Worm (Caenorhabditis elegans) whole organism, early embryonic: ENCODE results near the gene evl-14.

ENCODE experiments used
- B0310.2 ChIP-seq: sonication (generic microtip); optimal IDR thresholded peaks from 2 replicates; lab custom pipeline; 2016; ENCODE audit warnings: mild to moderate bottlenecking, missing genetic modification characterization, missing compliant biosample characterization
- ets-7 ChIP-seq: sonication (generic microtip); optimal IDR thresholded peaks from 2 replicates; lab custom pipeline; 2016; ENCODE audit warnings: missing genotype, missing genetic modification characterization, missing compliant biosample characterization
- flt-1 ChIP-seq: fragments of 200-800 bp; sonication (Bioruptor generic); IDR thresholded peaks from 2 replicates; pipeline ENCODE4 v1.3.6; 2022; ENCODE audit warnings: missing genetic modification characterization, missing compliant biosample characterization
- hmbx-1 ChIP-seq: sonication (generic microtip); optimal IDR thresholded peaks from 2 replicates; lab custom pipeline; 2016; ENCODE audit warnings: mild to moderate bottlenecking, missing genetic modification characterization, missing compliant biosample characterization
- hmg-4 ChIP-seq: fragments of 200-800 bp; sonication (Bioruptor generic); optimal IDR thresholded peaks from 2 replicates; lab custom pipeline; 2018; ENCODE audit warnings: mild to moderate bottlenecking, missing genetic modification characterization, missing compliant biosample characterization
- sea-1 ChIP-seq: fragments of 200-800 bp; sonication (Bioruptor generic); conservative IDR thresholded peaks from 2 replicates; pipeline ENCODE4 v1.3.6; 2022; ENCODE audit warnings: missing genetic modification characterization, missing compliant biosample characterization

DNA sequence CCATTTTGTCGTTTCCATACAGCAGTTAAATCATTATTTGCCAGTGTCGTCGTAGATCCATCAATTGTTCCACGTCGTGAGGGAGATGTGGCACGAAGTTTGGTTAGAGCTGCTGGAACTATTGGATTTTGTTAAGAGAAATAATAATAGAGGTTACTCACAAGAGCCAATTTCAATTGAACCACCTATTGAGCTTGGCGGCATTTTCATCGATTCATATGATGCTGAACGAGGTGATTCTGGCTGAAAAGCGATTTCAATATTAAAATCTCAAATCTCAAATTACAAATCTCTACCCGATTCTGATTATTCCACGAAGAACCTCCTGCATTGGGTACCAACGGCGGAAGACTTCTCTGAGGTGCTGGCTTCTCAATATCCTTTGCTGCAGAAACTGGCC lies 55.0 kb downstream of the evl-14 start:
- TF ChIP-seq ets-7 (tag; lab: Kevin White, UChicago) (no peak), hmbx-1 (tag; lab: Kevin White, UChicago) (no peak), hmg-4 (GFP tag; lab: Kevin White, UChicago) (no peak), sea-1 (no peak), B0310.2 (tag; lab: Kevin White, UChicago) (no peak), flt-1 (GFP tag; lab: Robert Waterston, UW) (no peak)
